Worm (Caenorhabditis elegans) whole organism, mixed stage, embryonic: ENCODE results near the gene Y48A6B.3.

Source experiments
- M03D4.4 ChIP-seq: sonication (generic microtip); optimal IDR thresholded peaks from 2 replicates; lab custom pipeline; 2017; ENCODE audit warnings: mild to moderate bottlenecking, missing genetic modification characterization, missing compliant biosample characterization
- bed-3 ChIP-seq: fragments of 200-800 bp; sonication (Bioruptor generic); optimal IDR thresholded peaks from 3 replicates; lab custom pipeline; 2018; ENCODE audit warnings: mild to moderate bottlenecking, missing genetic modification characterization, moderate library complexity, missing compliant biosample characterization
- blmp-1 ChIP-seq: fragments of 150-350 bp; optimal IDR thresholded peaks from 2 replicates; lab custom pipeline; 2014; ENCODE audit warnings: missing biosample characterization, missing genetic modification characterization
- ceh-39 ChIP-seq: fragments of 150-350 bp; optimal IDR thresholded peaks from 2 replicates; lab custom pipeline; 2014; ENCODE audit warnings: missing biosample characterization, missing genetic modification characterization
- ceh-43 ChIP-seq: fragments of 200-800 bp; sonication (Bioruptor generic); optimal IDR thresholded peaks from 2 replicates; lab custom pipeline; 2018; ENCODE audit warnings: mild to moderate bottlenecking, missing genetic modification characterization, moderate library complexity, missing compliant biosample characterization
- ceh-83 ChIP-seq: fragments of 200-800 bp; sonication (Bioruptor generic); optimal IDR thresholded peaks from 2 replicates; lab custom pipeline; 2018; ENCODE audit warnings: mild to moderate bottlenecking, missing genetic modification characterization, missing compliant biosample characterization
- ces-1 ChIP-seq: fragments of 150-350 bp; optimal IDR thresholded peaks from 2 replicates; lab custom pipeline; 2014; ENCODE audit warnings: missing biosample characterization, missing genetic modification reagents, missing genetic modification characterization
- cnd-1 ChIP-seq: fragments of 200-800 bp; sonication (Bioruptor generic); optimal IDR thresholded peaks from 2 replicates; lab custom pipeline; 2018; ENCODE audit warnings: mild to moderate bottlenecking, missing genetic modification characterization, missing compliant biosample characterization
- drap-1 ChIP-seq: fragments of 200-800 bp; sonication (Bioruptor generic); optimal IDR thresholded peaks from 3 replicates; lab custom pipeline; 2018; ENCODE audit warnings: mild to moderate bottlenecking, missing genetic modification characterization, missing compliant biosample characterization
- elt-1 ChIP-seq: sonication (generic microtip); optimal IDR thresholded peaks from 2 replicates; lab custom pipeline; 2017; ENCODE audit warnings: missing genetic modification characterization, mild to moderate bottlenecking, missing compliant biosample characterization, antibody characterized with exemption, moderate library complexity, borderline replicate concordance; ENCODE audit not compliant: insufficient read depth
- elt-3 ChIP-seq: fragments of 150-350 bp; optimal IDR thresholded peaks from 2 replicates; lab custom pipeline; 2014; ENCODE audit warnings: missing biosample characterization, missing genetic modification characterization
- flh-1 ChIP-seq: fragments of 200-800 bp; sonication (Bioruptor generic); optimal IDR thresholded peaks from 2 replicates; lab custom pipeline; 2018; ENCODE audit warnings: mild to moderate bottlenecking, missing genetic modification characterization, moderate library complexity, missing compliant biosample characterization
- ham-2 ChIP-seq: fragments of 200-800 bp; sonication (Bioruptor generic); optimal IDR thresholded peaks from 2 replicates; lab custom pipeline; 2018; ENCODE audit warnings: mild to moderate bottlenecking, missing genetic modification characterization, missing compliant biosample characterization
- hlh-1 ChIP-seq: fragments of 150-350 bp; optimal IDR thresholded peaks from 2 replicates; lab custom pipeline; 2014; ENCODE audit warnings: missing biosample characterization, missing genetic modification reagents, missing genetic modification characterization
- lin-13 ChIP-seq: fragments of 150-350 bp; optimal IDR thresholded peaks from 2 replicates; lab custom pipeline; 2014; ENCODE audit warnings: missing biosample characterization, missing genetic modification characterization
- lin-32 ChIP-seq: fragments of 200-800 bp; sonication (Bioruptor generic); optimal IDR thresholded peaks from 2 replicates; lab custom pipeline; 2018; ENCODE audit warnings: mild to moderate bottlenecking, missing genetic modification characterization, missing compliant biosample characterization
- lsy-2 ChIP-seq: fragments of 150-350 bp; optimal IDR thresholded peaks from 2 replicates; lab custom pipeline; 2014; ENCODE audit warnings: missing biosample characterization, missing genetic modification characterization
- mab-5 ChIP-seq: fragments of 150-350 bp; optimal IDR thresholded peaks from 2 replicates; lab custom pipeline; 2014; ENCODE audit warnings: missing biosample characterization, missing genetic modification characterization
- mep-1 ChIP-seq: fragments of 150-350 bp; optimal IDR thresholded peaks from 2 replicates; lab custom pipeline; 2017; ENCODE audit warnings: missing biosample characterization, missing genetic modification reagents, missing genetic modification characterization, inconsistent platforms
- mls-2 ChIP-seq: sonication (generic microtip); optimal IDR thresholded peaks from 2 replicates; lab custom pipeline; 2016; ENCODE audit warnings: mild to moderate bottlenecking, missing genetic modification characterization, moderate library complexity, missing compliant biosample characterization
- nhr-12 ChIP-seq: fragments of 150-350 bp; optimal IDR thresholded peaks from 2 replicates; lab custom pipeline; 2014; ENCODE audit warnings: missing biosample characterization, missing genetic modification characterization
- nhr-2 ChIP-seq: fragments of 150-350 bp; optimal IDR thresholded peaks from 2 replicates; lab custom pipeline; 2014; ENCODE audit warnings: missing biosample characterization, missing genetic modification characterization
- nhr-237 ChIP-seq: fragments of 150-350 bp; optimal IDR thresholded peaks from 2 replicates; lab custom pipeline; 2014; ENCODE audit warnings: missing biosample characterization, missing genetic modification characterization
- nhr-28 ChIP-seq: fragments of 150-350 bp; optimal IDR thresholded peaks from 2 replicates; lab custom pipeline; 2014; ENCODE audit warnings: missing biosample characterization, missing genetic modification characterization
- nhr-76 ChIP-seq: sonication (generic microtip); optimal IDR thresholded peaks from 2 replicates; lab custom pipeline; 2017; ENCODE audit warnings: missing biosample characterization, missing genetic modification characterization
- pha-4 ChIP-seq: fragments of 150-350 bp; optimal IDR thresholded peaks from 2 replicates; lab custom pipeline; 2018; ENCODE audit warnings: missing biosample characterization, missing genetic modification reagents, missing genetic modification characterization
- sem-2 ChIP-seq: fragments of 200-800 bp; sonication (Bioruptor generic); optimal IDR thresholded peaks from 2 replicates; lab custom pipeline; 2018; ENCODE audit warnings: mild to moderate bottlenecking, missing genetic modification characterization, missing compliant biosample characterization
- snpc-4 ChIP-seq: fragments of 150-350 bp; optimal IDR thresholded peaks from 2 replicates; lab custom pipeline; 2014; ENCODE audit warnings: missing biosample characterization, missing genetic modification characterization
- sptf-1 ChIP-seq: sonication (generic microtip); optimal IDR thresholded peaks from 2 replicates; lab custom pipeline; 2017; ENCODE audit warnings: mild to moderate bottlenecking, missing genetic modification characterization, moderate library complexity, missing compliant biosample characterization
- unc-120 ChIP-seq: sonication (generic microtip); optimal IDR thresholded peaks from 2 replicates; lab custom pipeline; 2017; ENCODE audit warnings: missing genetic modification characterization, missing compliant biosample characterization; ENCODE audit not compliant: poor library complexity, severe bottlenecking
- unc-39 ChIP-seq: fragments of 150-350 bp; optimal IDR thresholded peaks from 2 replicates; lab custom pipeline; 2014; ENCODE audit warnings: missing biosample characterization, missing genetic modification characterization
- unc-62 ChIP-seq: fragments of 150-350 bp; optimal IDR thresholded peaks from 2 replicates; lab custom pipeline; 2014; ENCODE audit warnings: missing biosample characterization, missing genetic modification reagents, missing genetic modification characterization
- zip-8 ChIP-seq: fragments of 150-350 bp; optimal IDR thresholded peaks from 2 replicates; lab custom pipeline; 2014; ENCODE audit warnings: missing biosample characterization, missing genetic modification characterization
- ztf-11 ChIP-seq: fragments of 150-350 bp; optimal IDR thresholded peaks from 2 replicates; lab custom pipeline; 2014; ENCODE audit warnings: missing biosample characterization, missing genetic modification characterization

Y48A6B.3 gene

DNA sequence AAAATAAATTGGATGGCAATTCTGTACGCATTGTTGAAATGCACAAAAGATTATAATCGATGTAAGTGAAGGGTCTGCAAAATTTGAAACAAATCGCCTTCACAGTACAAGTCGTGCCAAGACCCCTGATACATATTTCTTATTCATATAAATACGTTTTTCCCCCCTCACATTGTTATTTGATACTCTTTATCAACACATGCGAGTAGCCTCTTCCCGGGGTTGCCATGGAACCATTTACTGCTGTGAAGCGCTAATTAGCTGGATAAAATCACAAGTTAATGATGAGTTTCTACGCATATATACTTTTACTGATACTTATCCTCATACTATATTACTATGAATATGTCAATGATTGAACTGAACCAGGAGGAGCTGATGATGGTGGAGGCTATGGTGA, 23.3 kb downstream of the Y48A6B.3 start, which contains the start of gene Y48A6B.14:
Y48A6B.14 (plus strand) TSS at position 301 of the 400 bp plus-strand sequence.
- TF ChIP-seq snpc-4 (tag; lab: Kevin White, UChicago) (no peak), nhr-12 (tag; lab: Kevin White, UChicago) (no peak), cnd-1 (tag; lab: Kevin White, UChicago) (no peak), bed-3 (GFP tag; lab: Kevin White, UChicago) (no peak), ham-2 (GFP tag; lab: Kevin White, UChicago) (no peak), mab-5 (tag; lab: Kevin White, UChicago) (no peak), elt-1 (tag; lab: Kevin White, UChicago) (no peak), nhr-237 (tag; lab: Kevin White, UChicago) (no peak), ces-1 (no peak), lin-32 (GFP tag; lab: Kevin White, UChicago) (no peak), blmp-1 (tag; lab: Kevin White, UChicago) (no peak), nhr-76 (no peak)

DNA sequence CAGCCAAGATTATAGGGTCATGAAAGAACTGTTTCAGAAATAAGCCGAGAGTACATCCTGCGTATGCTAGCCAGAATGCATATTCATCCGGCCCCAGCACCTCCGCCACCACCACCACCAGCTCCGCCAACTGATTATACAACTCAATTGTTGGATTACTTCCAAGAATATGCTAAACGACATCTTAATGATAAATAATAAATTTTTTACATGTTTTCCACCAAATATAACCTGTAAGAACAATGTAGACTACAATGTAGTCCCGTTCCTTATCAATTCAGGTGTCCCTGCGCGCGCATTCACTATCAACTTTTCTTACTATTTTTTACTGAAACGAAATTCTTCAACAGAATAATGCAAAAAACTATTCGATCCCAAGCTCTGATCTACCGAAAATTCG, 24.9 kb downstream of the Y48A6B.3 start, which contains the start of gene Y48A6B.9:
Y48A6B.9 (plus strand) TSS at position 301 of the 400 bp plus-strand sequence.
- TF ChIP-seq blmp-1 (tag; lab: Kevin White, UChicago) = no peak
- no peak for TF ChIP-seq lin-13 (tag; lab: Kevin White, UChicago)
- TF ChIP-seq zip-8 = no peak
- TF ChIP-seq M03D4.4 (tag; lab: Kevin White, UChicago) = no peak
- no peak for TF ChIP-seq snpc-4 (tag; lab: Kevin White, UChicago)
- TF ChIP-seq elt-1 (tag; lab: Kevin White, UChicago) = no peak
- no peak for TF ChIP-seq nhr-2 (tag; lab: Kevin White, UChicago)
- no peak for TF ChIP-seq nhr-237 (tag; lab: Kevin White, UChicago)
- no peak for TF ChIP-seq ceh-43 (GFP tag; lab: Kevin White, UChicago)
- TF ChIP-seq unc-39 (tag; lab: Kevin White, UChicago) = no peak
- no peak for TF ChIP-seq mab-5 (tag; lab: Kevin White, UChicago)
- no peak for TF ChIP-seq sptf-1 (tag; lab: Kevin White, UChicago)
- TF ChIP-seq flh-1 (GFP tag; lab: Kevin White, UChicago) = no peak
- no peak for TF ChIP-seq ceh-39

DNA sequence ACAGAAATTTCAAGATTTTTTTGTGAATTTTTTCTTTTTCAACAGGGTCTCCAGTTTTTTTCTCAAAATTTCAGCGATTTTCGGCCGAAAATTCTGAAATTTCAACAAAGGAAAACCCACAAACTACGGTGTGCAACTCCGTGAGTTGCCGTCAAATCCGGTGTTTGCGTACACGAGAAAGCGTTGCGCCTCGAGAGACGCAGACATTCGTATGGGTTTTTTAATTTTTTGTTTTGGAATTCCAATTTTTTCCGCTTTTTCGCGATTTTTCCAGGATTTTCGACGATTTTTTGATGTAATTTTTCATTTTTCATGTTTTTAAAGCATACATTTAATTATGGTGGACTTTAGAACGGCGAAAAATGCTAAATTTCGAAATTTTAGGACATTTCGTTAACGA, 28.1 kb downstream of the Y48A6B.3 start:
- no peak for TF ChIP-seq M03D4.4 (tag; lab: Kevin White, UChicago)
- TF ChIP-seq unc-62 = peak; percentile 34
- TF ChIP-seq pha-4 = peak; percentile 67
- no peak for TF ChIP-seq nhr-76
- no peak for TF ChIP-seq ceh-83 (GFP tag; lab: Kevin White, UChicago)
- TF ChIP-seq lin-32 (GFP tag; lab: Kevin White, UChicago) = no peak
- no peak for TF ChIP-seq nhr-2 (tag; lab: Kevin White, UChicago)
- TF ChIP-seq blmp-1 (tag; lab: Kevin White, UChicago) = no peak
- peak; percentile 28 for TF ChIP-seq sptf-1 (tag; lab: Kevin White, UChicago)
- TF ChIP-seq ham-2 (GFP tag; lab: Kevin White, UChicago) = no peak
- TF ChIP-seq lin-13 (tag; lab: Kevin White, UChicago) = peak; percentile 74
- no peak for TF ChIP-seq ceh-43 (GFP tag; lab: Kevin White, UChicago)
- TF ChIP-seq mep-1 (tag; lab: Kevin White, UChicago) = peak; percentile 74
- TF ChIP-seq lsy-2 (tag; lab: Kevin White, UChicago) = peak; percentile 96
- no peak for TF ChIP-seq mab-5 (tag; lab: Kevin White, UChicago)
- peak; percentile 58 for TF ChIP-seq nhr-237 (tag; lab: Kevin White, UChicago)
- peak; percentile 34 for TF ChIP-seq ces-1

- no peak for TF ChIP-seq sem-2 (GFP tag; lab: Kevin White, UChicago)
- no peak for TF ChIP-seq ztf-11 (tag; lab: Kevin White, UChicago)
- TF ChIP-seq unc-62 = no peak
- TF ChIP-seq nhr-28 (tag; lab: Kevin White, UChicago) = no peak
- TF ChIP-seq lsy-2 (tag; lab: Kevin White, UChicago) = no peak
- no peak for TF ChIP-seq elt-3
- no peak for TF ChIP-seq bed-3 (GFP tag; lab: Kevin White, UChicago)
- TF ChIP-seq drap-1 (GFP tag; lab: Kevin White, UChicago) = no peak
- TF ChIP-seq ces-1 = no peak
- no peak for TF ChIP-seq mab-5 (tag; lab: Kevin White, UChicago)
- no peak for TF ChIP-seq snpc-4 (tag; lab: Kevin White, UChicago)
- no peak for TF ChIP-seq lin-32 (GFP tag; lab: Kevin White, UChicago)
- TF ChIP-seq mls-2 (tag; lab: Kevin White, UChicago) = no peak
- TF ChIP-seq zip-8 = no peak
- TF ChIP-seq hlh-1 (tag; lab: Kevin White, UChicago) = no peak
- TF ChIP-seq ceh-43 (GFP tag; lab: Kevin White, UChicago) = no peak
- TF ChIP-seq ceh-39 = no peak
- TF ChIP-seq unc-120 (tag; lab: Kevin White, UChicago) = no peak
- TF ChIP-seq, all 35 proteins: peak for 0
Measured at ce11 chrIII:11036640-11037039, 28.6 kb downstream of the Y48A6B.3 start, which contains the start of gene spat-2. Gene spat-2 (plus strand): TSS chrIII:11036940.
